Worm (Caenorhabditis elegans) whole organism, L4 larva: ENCODE data around the gene nex-3.

Source experiments
- F10B5.3 ChIP-seq: sonication (generic microtip); optimal IDR thresholded peaks from 2 replicates; lab custom pipeline; 2016; ENCODE audit warnings: mild to moderate bottlenecking, missing genetic modification characterization, missing compliant biosample characterization
- ZK337.2 ChIP-seq: fragments of 200-800 bp; sonication (Bioruptor generic); IDR thresholded peaks from 2 replicates; pipeline ENCODE4 v1.3.6; 2022; ENCODE audit warnings: missing genetic modification reagents, missing genetic modification characterization, missing compliant biosample characterization
- ZK546.5 ChIP-seq, 2 experiments: sonication (generic microtip); optimal IDR thresholded peaks; 2 replicates each; lab custom pipeline; 2017; ENCODE audit warnings: missing biosample characterization in 2 of 2, missing genetic modification characterization in 2 of 2
- ama-1 ChIP-seq: fragments of 150-350 bp; optimal IDR thresholded peaks from 2 replicates; lab custom pipeline; 2014; ENCODE audit warnings: inconsistent platforms, mixed read lengths
- ces-1 ChIP-seq: fragments of 150-350 bp; sonication (generic microtip); optimal IDR thresholded peaks from 4 replicates; lab custom pipeline; 2014; ENCODE audit warnings: missing biosample characterization, missing genetic modification reagents, missing genetic modification characterization
- ctbp-1 ChIP-seq: fragments of 200-800 bp; sonication (Bioruptor generic); IDR thresholded peaks from 2 replicates; pipeline ENCODE4 v1.3.6; 2022; ENCODE audit warnings: missing genetic modification reagents, missing genetic modification characterization, missing compliant biosample characterization
- dpl-1 ChIP-seq: fragments of 150-350 bp; optimal IDR thresholded peaks from 2 replicates; lab custom pipeline; 2014; ENCODE audit warnings: missing biosample characterization, missing genetic modification reagents, missing genetic modification characterization
- egl-27 ChIP-seq: sonication (generic microtip); optimal IDR thresholded peaks from 3 replicates; lab custom pipeline; 2017; ENCODE audit warnings: missing biosample characterization, missing genetic modification reagents, missing genetic modification characterization
- lin-39 ChIP-seq: fragments of 150-350 bp; optimal IDR thresholded peaks from 2 replicates; lab custom pipeline; 2014; ENCODE audit warnings: missing biosample characterization, missing genetic modification reagents, missing genetic modification characterization

DNA sequence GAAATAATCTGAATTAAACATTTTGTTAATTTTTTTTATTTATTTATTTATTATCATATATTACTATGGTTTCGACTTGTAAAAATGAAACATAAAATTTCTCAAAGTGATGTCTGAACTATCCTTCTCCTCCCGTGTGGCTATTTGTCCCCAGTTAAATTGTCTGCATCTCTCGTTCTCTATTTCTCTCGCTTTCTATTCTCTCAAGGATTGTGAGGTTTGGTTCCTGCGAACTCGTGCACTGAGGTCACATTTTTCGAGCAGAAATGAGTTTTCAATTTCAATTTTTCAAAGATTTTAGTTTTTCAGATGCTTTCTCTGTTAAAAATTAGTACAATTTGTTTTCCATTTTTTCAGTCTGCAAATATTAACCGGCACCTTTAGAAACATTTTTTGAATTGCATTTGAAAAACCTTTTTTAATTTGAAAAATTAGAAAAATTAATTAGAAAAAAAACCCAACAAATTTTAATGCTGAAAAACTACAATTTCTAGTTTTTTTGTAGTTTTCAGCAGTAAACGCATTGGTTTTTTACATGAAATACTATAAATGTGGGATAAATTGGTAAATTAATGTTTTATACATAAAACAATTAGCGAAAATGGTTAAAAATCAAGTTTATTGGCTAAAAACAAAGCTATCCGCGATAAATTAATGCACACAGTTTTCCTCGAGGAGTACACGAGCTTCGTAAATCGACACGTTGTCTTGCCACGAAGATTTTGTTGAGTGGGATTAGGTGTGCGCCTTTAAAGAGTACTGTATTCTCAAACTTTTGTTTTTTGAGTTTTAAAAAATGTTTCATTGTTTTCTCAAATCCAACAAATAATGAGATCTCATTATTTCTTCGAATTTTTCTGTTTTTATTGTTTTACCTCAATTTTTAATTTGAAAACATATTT lies 29.5 kb upstream of the nex-3 start:
- TF ChIP-seq lin-39 (tag; lab: Kevin White, UChicago) (no peak), ZK546.5 (tag; optimal IDR thresholded peaks at IDR 0.05; lab: Kevin White, UChicago) (no peak), ctbp-1 (GFP tag; lab: Robert Waterston, UW) (no peak), dpl-1 (no peak), ZK337.2 (GFP tag; lab: Robert Waterston, UW) (no peak), egl-27 (tag; lab: Kevin White, UChicago) (no peak), F10B5.3 (no peak), ces-1 (GFP tag; lab: Kevin White, UChicago) (no peak), ama-1 (lab: Kevin White, UChicago) (no peak)
